Worm (Caenorhabditis elegans) whole organism, midembryonic: ENCODE results near the gene srd-2.

Source experiments
- T22C8.4 ChIP-seq: fragments of 200-800 bp; sonication (Bioruptor generic); IDR thresholded peaks from 2 replicates; pipeline ENCODE4 v1.3.6; 2022; ENCODE audit warnings: missing genetic modification characterization, missing compliant biosample characterization
- ztf-29 ChIP-seq: fragments of 200-800 bp; sonication (Bioruptor generic); IDR thresholded peaks from 2 replicates; pipeline ENCODE4 v1.3.6; 2022; ENCODE audit warnings: missing genetic modification reagents, missing genetic modification characterization, missing compliant biosample characterization

DNA sequence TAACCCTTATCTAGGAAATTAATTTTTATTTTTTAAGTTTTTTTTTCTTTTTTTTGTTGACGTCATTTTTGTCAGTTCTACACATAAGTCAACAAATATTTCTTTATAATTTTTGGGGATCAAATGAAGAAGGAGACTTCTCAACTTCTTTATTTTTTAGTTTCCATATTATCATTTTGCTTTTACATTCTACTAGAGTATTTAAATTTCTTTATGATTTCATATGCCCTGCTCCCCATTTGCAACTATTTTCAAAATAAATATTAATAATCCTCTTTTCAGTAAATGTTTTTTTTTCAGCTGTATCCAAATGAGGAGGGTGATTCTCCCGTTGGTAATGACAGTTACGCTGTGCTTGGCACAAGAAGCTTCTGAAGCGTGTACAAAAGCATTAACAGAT, 50.4 kb downstream of the srd-2 start, which contains the start of gene phg-1:
- TF ChIP-seq T22C8.4: no peak
- TF ChIP-seq ztf-29 (GFP tag; lab: Robert Waterston, UW): no peak
